Worm (Caenorhabditis elegans) whole organism, L3 larva: Measurements from ENCODE around the gene srw-69.

ENCODE experiments used
- R02D3.7 ChIP-seq: fragments of 150-350 bp; optimal IDR thresholded peaks from 2 replicates; lab custom pipeline; 2014; ENCODE audit warnings: missing biosample characterization, missing genetic modification characterization
- ama-1 ChIP-seq: fragments of 150-350 bp; optimal IDR thresholded peaks from 2 replicates; lab custom pipeline; 2018
- nhr-237 ChIP-seq: fragments of 150-350 bp; optimal IDR thresholded peaks from 2 replicates; lab custom pipeline; 2014; ENCODE audit warnings: missing biosample characterization, missing genetic modification characterization
- nhr-28 ChIP-seq: fragments of 150-350 bp; optimal IDR thresholded peaks from 2 replicates; lab custom pipeline; 2014; ENCODE audit warnings: missing biosample characterization, missing genetic modification characterization
- nhr-76 ChIP-seq: fragments of 150-350 bp; sonication (generic microtip); optimal IDR thresholded peaks from 5 replicates; lab custom pipeline; 2014; ENCODE audit warnings: missing biosample characterization, missing genetic modification characterization
- pha-4 ChIP-seq: fragments of 150-350 bp; optimal IDR thresholded peaks from 2 replicates; lab custom pipeline; 2014; ENCODE audit warnings: missing biosample characterization, missing genetic modification reagents, missing genetic modification characterization
- pqm-1 ChIP-seq: fragments of 150-350 bp; optimal IDR thresholded peaks from 2 replicates; lab custom pipeline; 2017; ENCODE audit warnings: missing biosample characterization, missing genetic modification characterization, inconsistent platforms
- unc-39 ChIP-seq: sonication (generic microtip); optimal IDR thresholded peaks from 4 replicates; lab custom pipeline; 2017; ENCODE audit warnings: missing biosample characterization, missing genetic modification characterization
- ztf-11 ChIP-seq: fragments of 150-350 bp; optimal IDR thresholded peaks from 2 replicates; lab custom pipeline; 2014; ENCODE audit warnings: missing biosample characterization, missing genetic modification characterization

- TF ChIP-seq nhr-28 (tag; lab: Kevin White, UChicago) (no peak), unc-39 (tag; lab: Kevin White, UChicago) (no peak), ztf-11 (tag; lab: Kevin White, UChicago) (no peak), pqm-1 (tag; lab: Kevin White, UChicago) (no peak), ama-1 (lab: Kevin White, UChicago) (no peak), nhr-237 (tag; lab: Kevin White, UChicago) (no peak), R02D3.7 (tag; lab: Kevin White, UChicago) (no peak), pha-4 (tag; lab: Kevin White, UChicago) (no peak), nhr-76 (tag; lab: Kevin White, UChicago) (no peak)
Observed at ce11 chrV:7446965-7447364, 18.2 kb upstream of the srw-69 start, which contains the start of gene F25E5.5.
